Worm (Caenorhabditis elegans): ENCODE measurements around the gene dmsr-1.

dmsr-1 gene

DNA sequence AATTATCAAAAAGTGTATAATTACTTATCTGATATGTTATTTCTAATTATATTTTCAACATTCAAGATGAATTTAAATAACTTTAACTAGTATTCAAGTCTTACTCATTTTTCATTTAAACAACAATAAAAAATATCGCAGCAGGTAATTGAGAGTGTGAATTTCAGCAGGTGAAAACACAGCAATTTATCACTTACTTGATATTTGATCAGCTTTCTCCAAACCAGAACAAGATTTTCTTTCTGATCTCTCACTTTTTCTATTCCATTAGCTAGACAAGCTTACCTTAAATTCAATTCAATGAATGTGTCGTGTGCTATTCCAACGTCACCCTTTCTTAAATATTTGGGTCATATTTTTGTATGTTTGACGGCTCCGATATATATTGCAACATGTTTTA lies 47.0 kb downstream of the dmsr-1 start, which contains the start of gene srh-1:
srh-1 (plus strand) TSS at position 301 of the 400 bp plus-strand sequence.
- TF ChIP-seq scrt-1 (GFP tag; IDR thresholded peaks at IDR 0.05) (no peak), sea-1 (GFP tag; conservative IDR thresholded peaks at IDR 0.05) (no peak), F13C5.2 (tag; optimal IDR thresholded peaks at IDR 0.05) (no peak), ceh-13 (GFP tag; optimal IDR thresholded peaks at IDR 0.05) (no peak), ets-7 (tag; optimal IDR thresholded peaks at IDR 0.05) (no peak), B0310.2 (tag; optimal IDR thresholded peaks at IDR 0.05) (no peak), hmbx-1 (tag; optimal IDR thresholded peaks at IDR 0.05) (no peak), flt-1 (GFP tag; IDR thresholded peaks at IDR 0.05) (no peak), hmg-4 (GFP tag; optimal IDR thresholded peaks at IDR 0.05) (no peak), hnd-1 (tag; optimal IDR thresholded peaks at IDR 0.05) (no peak), ama-1 (optimal IDR thresholded peaks at IDR 0.05) (no peak), ceh-36 (tag; optimal IDR thresholded peaks at IDR 0.05) (no peak), tbx-37 (GFP tag; conservative IDR thresholded peaks at IDR 0.05) (no peak), aly-1 (tag; optimal IDR thresholded peaks at IDR 0.05) (no peak), tra-4 (tag; optimal IDR thresholded peaks at IDR 0.05) (no peak), pes-1 (GFP tag; IDR thresholded peaks at IDR 0.05) (no peak)

DNA sequence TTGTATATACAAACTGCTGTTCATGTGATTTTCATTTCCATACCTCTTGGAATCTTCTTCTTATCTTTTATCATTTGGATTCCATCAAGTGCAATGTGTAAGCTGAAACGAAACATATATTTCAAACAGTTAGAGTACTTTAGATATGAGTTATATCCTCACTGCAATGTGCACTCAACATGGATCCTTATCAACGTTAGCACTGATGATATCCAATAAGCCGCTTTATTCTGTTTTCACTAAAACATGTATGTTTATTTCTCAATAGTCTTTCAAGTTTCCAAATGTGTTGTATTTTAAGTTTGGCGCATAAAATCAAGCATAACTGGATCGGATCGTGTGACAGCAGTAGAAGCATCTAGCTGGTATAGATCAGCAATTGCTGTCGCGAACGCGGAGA lies 48.1 kb downstream of the dmsr-1 start, which contains the start of gene T11F9.10:
T11F9.10 (plus strand) TSS at position 301 of the 400 bp plus-strand sequence.
- TF ChIP-seq ceh-13 (GFP tag; optimal IDR thresholded peaks at IDR 0.05) (no peak), tbx-11 (GFP tag; IDR thresholded peaks at IDR 0.05) (no peak), pes-1 (GFP tag; IDR thresholded peaks at IDR 0.05) (no peak), hnd-1 (tag; optimal IDR thresholded peaks at IDR 0.05) (no peak), hmbx-1 (tag; optimal IDR thresholded peaks at IDR 0.05) (no peak), tbx-37 (GFP tag; conservative IDR thresholded peaks at IDR 0.05) (no peak), ama-1 (optimal IDR thresholded peaks at IDR 0.05) (no peak), ceh-36 (tag; optimal IDR thresholded peaks at IDR 0.05) (no peak), tra-4 (tag; optimal IDR thresholded peaks at IDR 0.05) (no peak), B0310.2 (tag; optimal IDR thresholded peaks at IDR 0.05) (no peak), flt-1 (GFP tag; IDR thresholded peaks at IDR 0.05) (no peak), hmg-4 (GFP tag; optimal IDR thresholded peaks at IDR 0.05) (no peak), aly-1 (tag; optimal IDR thresholded peaks at IDR 0.05) (no peak), sea-1 (GFP tag; conservative IDR thresholded peaks at IDR 0.05) (no peak), scrt-1 (GFP tag; IDR thresholded peaks at IDR 0.05) (no peak), F13C5.2 (tag; optimal IDR thresholded peaks at IDR 0.05) (no peak), ets-7 (tag; optimal IDR thresholded peaks at IDR 0.05) (no peak)

DNA sequence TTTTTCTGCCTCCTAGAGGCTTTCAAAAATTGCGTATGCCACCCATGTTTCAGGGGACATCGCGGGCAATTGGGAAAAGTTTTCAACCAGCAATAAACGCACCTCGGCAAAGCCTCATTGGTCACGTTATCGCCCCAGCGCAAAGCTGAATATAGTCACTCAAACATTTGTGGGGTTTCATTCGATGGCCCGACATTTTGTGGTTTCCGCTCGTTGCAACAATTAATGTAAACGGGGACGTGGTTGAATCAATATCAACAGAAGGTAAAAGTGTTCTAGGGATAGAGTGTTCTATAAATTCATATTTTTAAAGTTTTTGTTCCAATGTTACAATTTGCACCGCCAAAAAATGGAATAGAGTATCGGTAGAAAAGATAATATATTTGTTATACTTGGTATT lies 49.7 kb downstream of the dmsr-1 start:
- no peak for TF ChIP-seq ets-7 (tag; optimal IDR thresholded peaks at IDR 0.05)
- no peak for TF ChIP-seq ceh-13 (GFP tag; optimal IDR thresholded peaks at IDR 0.05)
- no peak for TF ChIP-seq B0310.2 (tag; optimal IDR thresholded peaks at IDR 0.05)

DNA sequence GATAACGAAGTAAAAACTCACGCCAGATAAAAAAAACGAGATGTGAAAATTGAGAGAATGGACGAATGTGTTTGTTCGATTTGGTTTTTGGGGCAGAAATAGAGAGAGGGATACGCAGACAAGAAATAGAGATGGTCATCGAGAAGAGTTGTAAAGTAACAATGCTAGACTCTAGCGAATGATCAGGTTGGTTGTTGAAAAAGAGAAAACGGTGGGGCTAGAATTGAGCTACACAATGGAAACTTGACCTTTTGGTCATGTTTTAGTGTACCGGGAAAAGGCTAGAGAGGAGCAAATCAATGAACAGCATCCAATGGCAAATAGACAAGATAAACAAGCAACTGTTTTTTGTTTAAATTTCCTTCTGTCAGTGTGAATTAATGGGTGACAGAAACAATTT lies 51.8 kb downstream of the dmsr-1 start, which contains the start of gene dhs-19:
dhs-19 (minus strand) TSS at position 101 of the 400 bp plus-strand sequence.
- TF ChIP-seq scrt-1 (GFP tag; IDR thresholded peaks at IDR 0.05) (no peak), tbx-11 (GFP tag; IDR thresholded peaks at IDR 0.05) (no peak), ets-7 (tag; optimal IDR thresholded peaks at IDR 0.05) (no peak), B0310.2 (tag; optimal IDR thresholded peaks at IDR 0.05) (no peak), ceh-36 (tag; optimal IDR thresholded peaks at IDR 0.05) (no peak), flt-1 (GFP tag; IDR thresholded peaks at IDR 0.05) (no peak)
